Worm (Caenorhabditis elegans): ENCODE measurements around the gene F54E12.2.

ce11 chrIV:11347275-11347674 lies 10.3 kb upstream of the F54E12.2 start:
- TF ChIP-seq aly-2 (tag; optimal IDR thresholded peaks at IDR 0.05) = no peak
- TF ChIP-seq ama-1 (optimal IDR thresholded peaks at IDR 0.05) = no peak
- no peak for TF ChIP-seq fos-1 (tag; optimal IDR thresholded peaks at IDR 0.05)
- TF ChIP-seq lin-13 (GFP tag; optimal IDR thresholded peaks at IDR 0.05) = no peak
- TF ChIP-seq elt-1 (tag; optimal IDR thresholded peaks at IDR 0.05) = no peak
- TF ChIP-seq unc-62 (GFP tag; optimal IDR thresholded peaks at IDR 0.05) = no peak
- TF ChIP-seq ceh-82 (tag; optimal IDR thresholded peaks at IDR 0.05) = no peak
- no peak for TF ChIP-seq dmd-4 (tag; optimal IDR thresholded peaks at IDR 0.05)
